Fruit fly (Drosophila melanogaster): ENCODE data around the gene Gr93c.
A peak's percentile ranks its signal among the peaks of the same experiment; 100 is the strongest.

dm6 chr3R:21837069-21837977, 7.7 kb downstream of the Gr93c start:
- TF ChIP-seq CG32006 (GFP tag; optimal IDR thresholded peaks at IDR 0.05) (no peak), OdsH (GFP tag; optimal IDR thresholded peaks at IDR 0.05) (no peak), cyc (GFP tag; optimal IDR thresholded peaks at IDR 0.05) (peak; percentile 72), CG34406 (GFP tag; optimal IDR thresholded peaks at IDR 0.05) (no peak), fd85E (GFP tag; optimal IDR thresholded peaks at IDR 0.05) (no peak), CG6792 (GFP tag; optimal IDR thresholded peaks at IDR 0.05) (no peak), CG10631 (GFP tag; optimal IDR thresholded peaks at IDR 0.05) (peak; percentile 57), Gug (GFP tag; IDR thresholded peaks at IDR 0.05) (peak; percentile 67), Blimp-1 (GFP tag; optimal IDR thresholded peaks at IDR 0.05) (peak; percentile 5), fkh (GFP tag; optimal IDR thresholded peaks at IDR 0.05) (no peak), CG6854 (GFP tag; optimal IDR thresholded peaks at IDR 0.05) (peak; percentile 59), Sox14 (GFP tag; optimal IDR thresholded peaks at IDR 0.05) (no peak), CG8632 (GFP tag; optimal IDR thresholded peaks at IDR 0.05) (no peak), lz (GFP tag; optimal IDR thresholded peaks at IDR 0.05) (peak; percentile 49)

All from whole organism, prepupa.